Fruit fly (Drosophila melanogaster) whole organism, embryonic: ENCODE results near the gene CG42323.

Experiments used
- CG17829 ChIP-seq: fragments of 200-800 bp; optimal IDR thresholded peaks from 2 replicates; lab custom pipeline; 2019; ENCODE audit warnings: missing biosample characterization, mild to moderate bottlenecking, missing genetic modification characterization, moderate library complexity
- CG18764 ChIP-seq: fragments of 200-800 bp; sonication (Bioruptor generic); optimal IDR thresholded peaks from 3 replicates; lab custom pipeline; 2016; ENCODE audit warnings: missing biosample characterization, missing genetic modification characterization
- CG2678 ChIP-seq: fragments of 200-800 bp; sonication (Bioruptor generic); optimal IDR thresholded peaks from 3 replicates; lab custom pipeline; 2019; ENCODE audit warnings: missing biosample characterization, mild to moderate bottlenecking, missing genetic modification characterization, moderate library complexity
- CG4404 ChIP-seq: fragments of 200-800 bp; sonication (Bioruptor generic); IDR thresholded peaks from 2 replicates; pipeline ENCODE4 v1.3.6; 2022; ENCODE audit warnings: missing biosample characterization, missing genetic modification characterization
- Dref ChIP-seq: fragments of 200-800 bp; sonication (Bioruptor generic); IDR thresholded peaks from 2 replicates; pipeline ENCODE4 v1.3.6; 2022; ENCODE audit warnings: missing biosample characterization, missing genetic modification characterization
- Pdp1 ChIP-seq, 2 experiments: fragments of 200-800 bp; sonication (Bioruptor generic); optimal IDR thresholded peaks; 3 replicates each; lab custom pipeline; 2016; ENCODE audit warnings: missing biosample characterization in 2 of 2, missing genetic modification characterization in 2 of 2, mild to moderate bottlenecking in 1 of 2, moderate library complexity in 1 of 2
- Six4 ChIP-seq: fragments of 200-800 bp; sonication (Bioruptor generic); optimal IDR thresholded peaks from 2 replicates; lab custom pipeline; 2016; ENCODE audit warnings: missing biosample characterization, missing genetic modification characterization
- bowl ChIP-seq: fragments of 200-800 bp; sonication (Bioruptor generic); IDR thresholded peaks from 2 replicates; pipeline ENCODE4 v1.3.6; 2022; ENCODE audit warnings: missing biosample characterization, missing genetic modification characterization
- grau ChIP-seq: fragments of 200-800 bp; optimal IDR thresholded peaks from 3 replicates; lab custom pipeline; 2019; ENCODE audit warnings: missing biosample characterization, mild to moderate bottlenecking, missing genetic modification characterization, moderate library complexity
- lola ChIP-seq, 3 experiments: fragments of >200 bp in 2 of 3; fragments of 200-800 bp in 1 of 3; sonication (Bioruptor generic) in 1 of 3; optimal IDR thresholded peaks; 2 replicates each; lab custom pipeline; 2017 to 2019; ENCODE audit warnings: missing biosample characterization in 3 of 3, missing genetic modification characterization in 3 of 3, mild to moderate bottlenecking in 1 of 3, moderate library complexity in 1 of 3
- p53 ChIP-seq: fragments of 200-800 bp; sonication (Bioruptor generic); optimal IDR thresholded peaks from 2 replicates; lab custom pipeline; 2016; ENCODE audit warnings: missing biosample characterization, missing genetic modification characterization
- seq ChIP-seq: fragments of 200-800 bp; sonication (Bioruptor generic); IDR thresholded peaks from 2 replicates; pipeline ENCODE4 v1.3.6; 2022; ENCODE audit warnings: missing biosample characterization, missing genetic modification characterization
- tup ChIP-seq: fragments of 200-800 bp; sonication (Bioruptor generic); optimal IDR thresholded peaks from 2 replicates; lab custom pipeline; 2016; ENCODE audit warnings: missing biosample characterization, mild to moderate bottlenecking, missing genetic modification characterization, moderate library complexity

dm6 chrX:18439367-18439766 is 17.2 kb downstream of the CG42323 start, which contains the start of gene CG43841:
- TF ChIP-seq Pdp1 (GFP tag; optimal IDR thresholded peaks at IDR 0.05; lab: Kevin White, UChicago) (no peak), lola (GFP tag; optimal IDR thresholded peaks at IDR 0.05; lab: Kevin White, UChicago) (no peak), p53 (GFP tag; lab: Kevin White, UChicago) (no peak), seq (GFP tag; lab: Robert Waterston, UW) (no peak), Six4 (GFP tag; lab: Kevin White, UChicago) (no peak), CG18764 (GFP tag; lab: Kevin White, UChicago) (no peak), CG17829 (tag; lab: Kevin White, UChicago) (no peak), Dref (GFP tag; lab: Robert Waterston, UW) (no peak), CG2678 (tag; lab: Kevin White, UChicago) (no peak), CG4404 (GFP tag; lab: Robert Waterston, UW) (no peak), grau (no peak), bowl (GFP tag; lab: Robert Waterston, UW) (no peak), tup (GFP tag; lab: Kevin White, UChicago) (no peak)
